Worm (Caenorhabditis elegans): ENCODE results near the gene Y7A5A.10.
A peak's percentile ranks its signal among the peaks of the same experiment; 100 is the strongest.

The Y7A5A.10 gene

DNA sequence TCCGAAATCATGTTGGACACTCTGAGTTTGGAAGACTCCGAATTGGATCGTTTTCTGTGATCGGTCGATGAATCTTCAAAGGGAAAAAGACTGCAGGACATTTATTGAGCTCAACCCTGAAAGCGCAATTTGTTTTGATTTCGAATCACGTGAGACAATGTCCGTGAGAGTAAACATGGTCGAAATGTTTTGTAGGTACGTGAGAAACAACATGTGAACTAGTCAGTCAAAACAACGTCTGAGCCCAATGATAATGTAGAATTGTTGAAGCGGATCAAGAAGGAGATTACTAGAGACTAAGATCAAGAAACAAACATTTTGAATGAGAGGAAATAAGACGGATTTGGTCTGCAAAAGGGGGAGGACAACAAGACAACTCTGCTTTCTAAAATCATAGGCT is 9.2 kb upstream of the Y7A5A.10 start, which contains the start of gene Y7A5A.7:
TSS of gene Y7A5A.7 (minus strand) at position 101 of the 400 bp plus-strand sequence.
- peak; percentile 52 for TF ChIP-seq fkh-8 (tag; optimal IDR thresholded peaks at IDR 0.05)
- no peak for TF ChIP-seq aha-1 (tag; optimal IDR thresholded peaks at IDR 0.05)

DNA sequence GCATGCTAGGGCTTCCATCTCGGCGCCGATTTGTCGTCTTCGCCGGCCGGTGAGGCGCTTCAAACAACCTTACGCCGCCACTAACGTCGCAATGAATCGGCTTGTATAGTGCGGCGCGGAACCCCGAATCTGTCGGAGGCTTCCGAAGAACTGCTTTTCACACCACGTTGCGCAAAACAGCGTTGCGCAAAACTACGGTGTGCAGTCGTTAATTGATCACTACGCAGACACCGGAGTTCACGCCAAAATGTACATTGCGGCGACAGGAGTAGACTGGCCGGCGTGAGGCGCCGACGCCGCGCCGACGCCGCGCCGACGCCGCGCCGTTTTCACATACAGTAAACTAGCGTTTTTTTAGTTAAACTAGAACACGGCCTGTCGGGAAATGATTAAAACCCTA is 7.0 kb upstream of the Y7A5A.10 start:
- TF ChIP-seq efl-1 (optimal IDR thresholded peaks at IDR 0.05) (no peak), efl-1 (GFP tag; optimal IDR thresholded peaks at IDR 0.05 in 1 of 2) (no peak), unc-30 (tag; optimal IDR thresholded peaks at IDR 0.05) (no peak), C34B4.2 (tag; optimal IDR thresholded peaks at IDR 0.05) (no peak)

DNA sequence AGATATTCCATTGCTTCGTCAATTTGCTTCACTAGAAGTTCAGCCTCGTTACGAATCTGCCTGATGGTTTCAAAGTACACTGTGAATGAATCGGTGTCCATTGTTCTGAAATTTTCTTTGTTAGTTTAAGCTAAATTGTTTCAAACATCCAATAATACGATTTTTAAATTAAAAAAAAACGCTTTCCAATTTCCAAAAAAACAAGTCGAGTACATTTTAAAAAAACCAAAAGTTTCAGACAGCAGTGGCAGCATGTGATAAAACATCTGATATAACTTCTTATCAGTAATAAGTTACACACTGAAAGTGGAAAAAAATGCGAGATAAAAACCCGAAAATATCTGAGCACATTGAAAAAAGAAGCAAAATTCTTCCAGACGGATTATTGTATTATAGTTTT is 4.7 kb upstream of the Y7A5A.10 start, which contains the start of gene Y7A5A.6:
TSS of gene Y7A5A.6 (minus strand) at position 101 of the 400 bp plus-strand sequence.
- TF ChIP-seq elt-2 (tag; optimal IDR thresholded peaks at IDR 0.05) (peak; percentile 35), ceh-90 (tag; optimal IDR thresholded peaks at IDR 0.05) (no peak)

DNA sequence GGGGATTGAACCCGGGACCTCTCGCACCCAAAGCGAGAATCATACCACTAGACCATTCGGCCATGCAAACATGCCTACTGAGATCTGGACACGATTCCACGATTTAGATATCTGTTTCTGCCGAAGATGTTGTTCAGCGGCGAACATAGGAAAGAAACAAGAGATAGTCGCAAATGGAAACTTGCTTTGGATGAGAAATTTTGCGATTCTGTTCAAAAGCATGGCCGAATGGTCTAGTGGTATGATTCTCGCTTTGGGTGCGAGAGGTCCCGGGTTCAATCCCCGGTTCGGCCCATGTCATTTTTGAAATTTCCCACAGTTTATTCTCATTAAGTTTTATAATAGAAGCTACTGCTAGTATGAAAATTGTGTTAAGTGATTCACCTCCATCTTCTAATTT is 1.8 kb upstream of the Y7A5A.10 start:
- no peak for TF ChIP-seq ceh-88 (GFP tag; IDR thresholded peaks at IDR 0.05)
- TF ChIP-seq nhr-77 (tag; optimal IDR thresholded peaks at IDR 0.05) = no peak
- TF ChIP-seq fkh-8 (tag; optimal IDR thresholded peaks at IDR 0.05) = no peak
- no peak for TF ChIP-seq egl-27 (tag; optimal IDR thresholded peaks at IDR 0.05)
- no peak for TF ChIP-seq lin-35 (GFP tag; optimal IDR thresholded peaks at IDR 0.05)
- no peak for TF ChIP-seq nhr-12 (tag; optimal IDR thresholded peaks at IDR 0.05)
- TF ChIP-seq lin-14 (GFP tag; optimal IDR thresholded peaks at IDR 0.05) = no peak
- no peak for TF ChIP-seq hlh-17 (GFP tag; optimal IDR thresholded peaks at IDR 0.05; ENCODE audit: borderline replicate concordance)
- TF ChIP-seq nhr-90 (tag; optimal IDR thresholded peaks at IDR 0.05; ENCODE audit: poor library complexity) = peak; percentile 22
- no peak for TF ChIP-seq dpl-1 (GFP tag; optimal IDR thresholded peaks at IDR 0.05)
- TF ChIP-seq grh-1 (GFP tag; IDR thresholded peaks at IDR 0.05) = peak; percentile 18; the same call in 1 of the 2 replicates
- no peak for TF ChIP-seq hpl-2 (GFP tag; optimal IDR thresholded peaks at IDR 0.05)

DNA sequence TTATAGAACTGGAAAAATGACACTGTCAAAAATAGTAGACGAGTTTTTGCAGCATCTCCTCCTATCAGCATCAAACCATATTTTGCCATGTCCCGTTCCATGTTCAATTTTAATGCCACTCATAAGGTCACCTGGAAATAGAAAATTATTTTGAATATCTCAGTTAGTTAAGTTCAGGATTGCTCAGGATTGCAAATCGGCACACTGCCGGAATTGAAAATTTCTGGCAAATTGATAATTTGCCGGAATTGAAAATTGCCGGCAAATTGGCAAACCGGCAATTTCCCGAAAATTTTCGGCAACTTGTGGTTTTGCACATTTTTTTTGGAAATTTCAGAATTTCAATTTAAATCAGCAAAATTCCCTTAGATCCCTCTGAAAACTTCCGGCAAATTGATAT is 8.2 kb downstream of the Y7A5A.10 start, which contains the start of gene Y7A5A.5:
TSS of gene Y7A5A.5 (minus strand) at position 101 of the 400 bp plus-strand sequence.
- no peak for TF ChIP-seq rnt-1 (tag; optimal IDR thresholded peaks at IDR 0.05)

DNA sequence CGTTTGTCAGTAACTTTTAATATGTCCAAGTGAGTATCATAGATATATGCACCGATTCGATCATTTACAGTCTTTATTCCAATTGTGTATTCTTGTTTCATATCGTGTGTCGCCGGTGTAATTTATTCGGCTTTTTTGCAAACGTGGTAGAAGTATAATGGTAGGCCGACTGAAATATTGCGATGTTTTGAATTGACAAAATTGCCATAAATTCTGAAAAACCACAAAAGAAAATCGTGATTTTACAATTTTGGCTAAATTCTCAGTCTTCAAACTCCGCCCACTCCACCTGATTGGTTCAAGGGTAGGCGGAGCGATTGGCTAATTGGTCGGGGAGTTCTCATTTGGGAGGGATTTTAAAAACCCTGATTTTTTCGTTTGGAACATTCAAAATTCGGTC is 10.3 kb downstream of the Y7A5A.10 start, which contains the start of gene Y7A5A.3:
TSS of gene Y7A5A.3 (minus strand) at position 101 of the 400 bp plus-strand sequence.
- no peak for TF ChIP-seq nhr-20 (tag; optimal IDR thresholded peaks at IDR 0.05)
- TF ChIP-seq jun-1 (tag; optimal IDR thresholded peaks at IDR 0.05) = no peak
- no peak for TF ChIP-seq ceh-88 (GFP tag; IDR thresholded peaks at IDR 0.05)
- TF ChIP-seq vab-15 (tag; optimal IDR thresholded peaks at IDR 0.05) = no peak
- TF ChIP-seq xbp-1 (tag; optimal IDR thresholded peaks at IDR 0.05) = no peak
- no peak for TF ChIP-seq alr-1 (tag; optimal IDR thresholded peaks at IDR 0.05; ENCODE audit: borderline replicate concordance)
- TF ChIP-seq ztf-4 (tag; optimal IDR thresholded peaks at IDR 0.05) = no peak
- no peak for TF ChIP-seq nhr-76 (tag; optimal IDR thresholded peaks at IDR 0.05)
- TF ChIP-seq tlp-1 (tag; optimal IDR thresholded peaks at IDR 0.05) = no peak
- TF ChIP-seq lin-39 (tag; optimal IDR thresholded peaks at IDR 0.05) = no peak
- no peak for TF ChIP-seq pqm-1 (tag; optimal IDR thresholded peaks at IDR 0.05)
- no peak for TF ChIP-seq nhr-90 (tag; optimal IDR thresholded peaks at IDR 0.05; ENCODE audit: poor library complexity)
- no peak for TF ChIP-seq fkh-10 (GFP tag; optimal IDR thresholded peaks at IDR 0.05)

DNA sequence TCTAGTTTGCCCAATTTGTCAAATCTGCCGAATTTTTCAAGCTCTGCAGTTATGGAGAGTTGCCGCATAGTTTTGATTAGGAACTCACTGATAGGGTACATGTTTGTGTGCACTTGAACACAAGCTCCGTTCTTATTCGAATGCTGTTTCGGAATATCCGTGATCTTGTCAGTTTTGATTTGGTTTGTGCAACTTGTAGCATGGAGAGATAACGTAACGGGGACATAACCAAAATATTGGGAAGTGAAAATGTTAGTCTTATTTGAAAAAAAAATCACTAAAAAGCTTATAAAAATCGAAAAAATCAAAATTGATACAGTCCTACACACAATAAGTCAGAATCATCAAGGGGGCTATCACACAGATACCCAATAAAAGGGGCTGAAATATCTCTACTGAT is 12.8 kb downstream of the Y7A5A.10 start, which contains the start of gene Y7A5A.24:
TSS of gene Y7A5A.24 (minus strand) at position 101 of the 400 bp plus-strand sequence.
- TF ChIP-seq lin-39 (tag; optimal IDR thresholded peaks at IDR 0.05) (no peak), jun-1 (tag; optimal IDR thresholded peaks at IDR 0.05) (no peak), efl-1 (optimal IDR thresholded peaks at IDR 0.05) (no peak), efl-1 (GFP tag; optimal IDR thresholded peaks at IDR 0.05 in 1 of 2) (peak in 1 of 2 experiments; percentile 7), lir-3 (tag; optimal IDR thresholded peaks at IDR 0.05; ENCODE audit: poor library complexity) (no peak), sox-4 (tag; optimal IDR thresholded peaks at IDR 0.05) (no peak)
